Worm (Caenorhabditis elegans): ENCODE measurements around the gene kcc-1.

kcc-1 gene

DNA sequence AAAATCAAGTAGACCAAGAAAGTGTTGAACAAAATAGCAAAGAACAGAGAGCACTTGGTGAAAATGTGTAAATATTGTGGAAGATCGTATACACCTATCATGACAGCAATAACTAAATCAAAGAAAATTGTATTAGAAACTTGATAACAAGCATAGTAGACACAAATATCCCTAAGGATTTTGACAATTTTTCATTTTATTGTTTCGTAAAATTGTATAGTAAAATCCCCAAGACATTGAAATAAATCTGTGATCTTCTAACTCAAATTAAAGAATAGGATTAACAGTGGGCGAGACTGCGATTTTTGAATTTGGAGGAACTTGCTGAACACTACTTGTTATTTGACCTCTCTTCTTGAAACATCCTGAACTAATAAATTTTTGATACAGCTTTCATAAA lies 34.8 kb upstream of the kcc-1 start, which contains the start of gene str-220:
TSS of gene str-220 (minus strand) at position 101 of the 400 bp plus-strand sequence.
- TF ChIP-seq dmd-9 (GFP tag; IDR thresholded peaks at IDR 0.05): no peak
- no peak for TF ChIP-seq egl-27 (tag; optimal IDR thresholded peaks at IDR 0.05)
- TF ChIP-seq jun-1 (tag; optimal IDR thresholded peaks at IDR 0.05): no peak
- no peak for TF ChIP-seq lin-1 (GFP tag; IDR thresholded peaks at IDR 0.05)
- no peak for TF ChIP-seq mep-1 (tag; optimal IDR thresholded peaks at IDR 0.05)
- no peak for TF ChIP-seq spr-1 (tag; optimal IDR thresholded peaks at IDR 0.05)
- no peak for TF ChIP-seq tra-1 (GFP tag; IDR thresholded peaks at IDR 0.05)
- no peak for TF ChIP-seq ceh-44 (GFP tag; IDR thresholded peaks at IDR 0.05)
- TF ChIP-seq ctbp-1 (GFP tag; IDR thresholded peaks at IDR 0.05): no peak
- TF ChIP-seq zag-1 (tag; optimal IDR thresholded peaks at IDR 0.05): no peak
- no peak for TF ChIP-seq F37D6.2 (tag; optimal IDR thresholded peaks at IDR 0.05)
- TF ChIP-seq zfp-2 (tag; optimal IDR thresholded peaks at IDR 0.05): no peak
- TF ChIP-seq snpc-4 (tag; optimal IDR thresholded peaks at IDR 0.05): no peak
- TF ChIP-seq set-16 (GFP tag; IDR thresholded peaks at IDR 0.05): no peak
- TF ChIP-seq fos-1 (tag; optimal IDR thresholded peaks at IDR 0.05): no peak
- TF ChIP-seq pqm-1 (tag; optimal IDR thresholded peaks at IDR 0.05): no peak
- TF ChIP-seq nhr-28 (tag; optimal IDR thresholded peaks at IDR 0.05): no peak
- TF ChIP-seq ceh-82 (tag; optimal IDR thresholded peaks at IDR 0.05): no peak

DNA sequence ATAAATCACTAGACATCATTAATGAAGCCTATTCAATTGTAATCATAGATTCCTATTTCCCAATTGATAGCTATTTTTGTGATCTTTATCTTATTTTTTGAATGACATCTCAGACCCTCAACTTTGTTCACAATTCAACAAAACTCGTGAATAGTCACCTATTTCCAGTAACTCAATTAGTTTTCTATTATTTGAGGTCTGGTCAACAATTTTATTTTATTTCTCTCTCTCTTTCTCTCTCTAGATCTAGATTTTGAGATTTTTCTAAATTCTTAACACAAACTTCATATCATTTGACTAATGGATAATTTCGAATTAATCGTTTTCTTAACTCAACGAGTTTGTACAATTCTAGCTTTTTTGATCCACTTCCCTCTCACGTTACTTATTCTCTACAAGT lies 32.6 kb upstream of the kcc-1 start, which contains the start of gene str-1:
TSS of gene str-1 (plus strand) at position 301 of the 400 bp plus-strand sequence.
- TF ChIP-seq ces-1 (GFP tag; optimal IDR thresholded peaks at IDR 0.05): no peak
- no peak for TF ChIP-seq nhr-77 (tag; optimal IDR thresholded peaks at IDR 0.05)
- no peak for TF ChIP-seq hmg-1.1 (GFP tag; IDR thresholded peaks at IDR 0.05)
- TF ChIP-seq dmd-9 (GFP tag; IDR thresholded peaks at IDR 0.05): no peak
- TF ChIP-seq fos-1 (tag; optimal IDR thresholded peaks at IDR 0.05): no peak
- TF ChIP-seq R02D3.7 (tag; optimal IDR thresholded peaks at IDR 0.05): no peak
- no peak for TF ChIP-seq mdl-1 (tag; optimal IDR thresholded peaks at IDR 0.05)
- no peak for TF ChIP-seq madf-5 (GFP tag; IDR thresholded peaks at IDR 0.05)
- no peak for TF ChIP-seq ZK546.5 (tag; optimal IDR thresholded peaks at IDR 0.05)
- no peak for TF ChIP-seq nhr-25 (tag; optimal IDR thresholded peaks at IDR 0.05; ENCODE audit: borderline replicate concordance, insufficient read depth)
- TF ChIP-seq T26A8.4 (GFP tag; IDR thresholded peaks at IDR 0.05): no peak
- no peak for TF ChIP-seq ceh-20 (GFP tag; IDR thresholded peaks at IDR 0.05)
- no peak for TF ChIP-seq ztf-7 (tag; optimal IDR thresholded peaks at IDR 0.05)
- no peak for TF ChIP-seq hlh-11 (tag; optimal IDR thresholded peaks at IDR 0.05)
- TF ChIP-seq lin-29 (GFP tag; IDR thresholded peaks at IDR 0.05): no peak
- TF ChIP-seq hif-1 (tag; optimal IDR thresholded peaks at IDR 0.05): no peak
- no peak for TF ChIP-seq egl-27 (tag; optimal IDR thresholded peaks at IDR 0.05)
- TF ChIP-seq snpc-4 (tag; optimal IDR thresholded peaks at IDR 0.05): no peak
- TF ChIP-seq daf-12 (tag; optimal IDR thresholded peaks at IDR 0.05): no peak
- TF ChIP-seq daf-16 (GFP tag; optimal IDR thresholded peaks at IDR 0.05): no peak
- TF ChIP-seq daf-16 (tag; optimal IDR thresholded peaks at IDR 0.05): no peak

DNA sequence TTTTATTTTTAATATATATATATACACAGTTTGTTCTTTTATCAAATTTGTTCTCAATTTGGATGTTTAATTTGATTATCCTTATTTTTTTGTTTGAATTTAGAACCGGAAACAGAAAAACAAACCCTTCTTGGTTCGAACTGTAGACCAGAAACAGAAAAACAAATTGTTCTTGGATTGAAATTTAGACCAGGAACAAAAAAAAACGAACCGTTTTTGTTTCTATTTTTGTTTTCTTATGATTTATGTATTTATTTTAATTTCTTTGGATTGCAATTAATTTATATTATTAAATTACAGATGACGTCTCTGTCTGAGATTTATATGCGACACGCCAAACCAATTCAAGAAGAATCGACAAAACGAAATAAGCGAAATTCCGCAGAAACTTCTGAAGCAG lies 30.7 kb upstream of the kcc-1 start, which contains the start of gene C42D4.19:
TSS of gene C42D4.19 (plus strand) at position 301 of the 400 bp plus-strand sequence.
- TF ChIP-seq lin-15B (tag; optimal IDR thresholded peaks at IDR 0.05) (no peak), lin-29 (GFP tag; IDR thresholded peaks at IDR 0.05) (no peak), mxl-3 (GFP tag; optimal IDR thresholded peaks at IDR 0.05) (no peak), hlh-30 (tag; optimal IDR thresholded peaks at IDR 0.05; ENCODE audit: insufficient read depth) (no peak), Y105C5A.15 (GFP tag; IDR thresholded peaks at IDR 0.05) (no peak), hif-1 (tag; optimal IDR thresholded peaks at IDR 0.05) (no peak), R02D3.7 (tag; optimal IDR thresholded peaks at IDR 0.05) (no peak), daf-12 (tag; optimal IDR thresholded peaks at IDR 0.05) (no peak)

Measured in whole organism, L4 larva.